Worm (Caenorhabditis elegans) whole organism, young adult: ENCODE data around the gene cdf-2.

Experiments used
- Y56A3A.18 ChIP-seq: fragments of 200-800 bp; sonication (Bioruptor generic); IDR thresholded peaks from 2 replicates; pipeline ENCODE4 v1.3.6; 2022; ENCODE audit warnings: missing genetic modification reagents, missing genetic modification characterization, missing compliant biosample characterization
- Y67H2A.10 ChIP-seq: fragments of 200-800 bp; sonication (Bioruptor generic); conservative IDR thresholded peaks from 2 replicates; pipeline ENCODE4 v1.3.6; 2022; ENCODE audit warnings: missing genetic modification reagents, missing genetic modification characterization, missing compliant biosample characterization
- atf-7 ChIP-seq: sonication (generic microtip); optimal IDR thresholded peaks from 2 replicates; lab custom pipeline; 2017; ENCODE audit warnings: mild to moderate bottlenecking, missing genetic modification characterization, missing compliant biosample characterization
- bed-2 ChIP-seq: fragments of 200-800 bp; sonication (Bioruptor generic); IDR thresholded peaks from 2 replicates; pipeline ENCODE4 v1.3.6; 2022; ENCODE audit warnings: missing genetic modification reagents, missing genetic modification characterization, missing compliant biosample characterization
- ets-4 ChIP-seq: fragments of 200-800 bp; sonication (Bioruptor generic); optimal IDR thresholded peaks from 2 replicates; lab custom pipeline; 2018; ENCODE audit warnings: mild to moderate bottlenecking, missing genetic modification characterization, missing compliant biosample characterization
- let-526 ChIP-seq: fragments of 200-800 bp; sonication (Bioruptor generic); IDR thresholded peaks from 2 replicates; pipeline ENCODE4 v1.3.6; 2022; ENCODE audit warnings: missing genetic modification reagents, missing genetic modification characterization, missing compliant biosample characterization
- nhr-27 ChIP-seq: fragments of 200-800 bp; sonication (Bioruptor generic); optimal IDR thresholded peaks from 2 replicates; lab custom pipeline; 2018; ENCODE audit warnings: mild to moderate bottlenecking, missing genetic modification characterization, moderate library complexity, missing compliant biosample characterization
- rec-8 ChIP-seq, 2 experiments: sonication (generic microtip); optimal IDR thresholded peaks; 2 replicates each; lab custom pipeline; 2016; ENCODE audit warnings: mild to moderate bottlenecking in 2 of 2, missing genetic modification characterization in 2 of 2, missing genetic modification reagents in 2 of 2, missing genotype in 2 of 2, missing biosample characterization in 1 of 2, missing compliant biosample characterization in 1 of 2, moderate library complexity in 1 of 2
- repo-1 ChIP-seq: sonication (generic microtip); optimal IDR thresholded peaks from 2 replicates; lab custom pipeline; 2017; ENCODE audit warnings: mild to moderate bottlenecking, missing genetic modification characterization, missing compliant biosample characterization
- snpc-4 ChIP-seq, 5 experiments: fragments of 150-350 bp in 1 of 5; sonication (generic microtip) in 4 of 5; optimal IDR thresholded peaks; 2 replicates each; lab custom pipeline; 2014 to 2018; ENCODE audit warnings: missing genetic modification characterization in 5 of 5, missing biosample characterization in 3 of 5, antibody characterized with exemption in 2 of 5, mild to moderate bottlenecking in 2 of 5, missing compliant biosample characterization in 2 of 5, missing genotype in 2 of 5, moderate library complexity in 2 of 5, missing genetic modification reagents in 1 of 5
- unc-130 ChIP-seq: sonication (generic microtip); optimal IDR thresholded peaks from 2 replicates; lab custom pipeline; 2016; ENCODE audit warnings: missing genetic modification reagents, missing genetic modification characterization, missing compliant biosample characterization
- unc-62 ChIP-seq: fragments of 150-350 bp; optimal IDR thresholded peaks from 2 replicates; lab custom pipeline; 2014; ENCODE audit warnings: missing biosample characterization, missing genetic modification reagents, missing genetic modification characterization
- xnd-1 ChIP-seq: sonication (generic microtip); optimal IDR thresholded peaks from 2 replicates; lab custom pipeline; 2016; ENCODE audit warnings: missing genotype, missing genetic modification reagents, missing genetic modification characterization, missing compliant biosample characterization

- TF ChIP-seq xnd-1 (no peak), rec-8 (tag; optimal IDR thresholded peaks at IDR 0.05; lab: Kevin White, UChicago) (no peak), unc-130 (no peak), Y67H2A.10 (GFP tag; lab: Robert Waterston, UW) (no peak), Y56A3A.18 (GFP tag; lab: Robert Waterston, UW) (no peak), let-526 (no peak), nhr-27 (tag; lab: Kevin White, UChicago) (no peak), ets-4 (GFP tag; lab: Kevin White, UChicago) (no peak), atf-7 (tag; lab: Kevin White, UChicago) (no peak), bed-2 (no peak), snpc-4 (GFP tag; optimal IDR thresholded peaks at IDR 0.05; lab: Kevin White, UChicago) (no peak), snpc-4 (tag; optimal IDR thresholded peaks at IDR 0.05; lab: Kevin White, UChicago) (no peak), unc-62 (GFP tag; lab: Kevin White, UChicago) (no peak), repo-1 (tag; lab: Kevin White, UChicago) (no peak)
Measured at ce11 chrX:12484078-12484477, 17.4 kb upstream of the cdf-2 start.
